Fruit fly (Drosophila melanogaster): Measurements from ENCODE around the gene Naa60.

Naa60 gene

DNA sequence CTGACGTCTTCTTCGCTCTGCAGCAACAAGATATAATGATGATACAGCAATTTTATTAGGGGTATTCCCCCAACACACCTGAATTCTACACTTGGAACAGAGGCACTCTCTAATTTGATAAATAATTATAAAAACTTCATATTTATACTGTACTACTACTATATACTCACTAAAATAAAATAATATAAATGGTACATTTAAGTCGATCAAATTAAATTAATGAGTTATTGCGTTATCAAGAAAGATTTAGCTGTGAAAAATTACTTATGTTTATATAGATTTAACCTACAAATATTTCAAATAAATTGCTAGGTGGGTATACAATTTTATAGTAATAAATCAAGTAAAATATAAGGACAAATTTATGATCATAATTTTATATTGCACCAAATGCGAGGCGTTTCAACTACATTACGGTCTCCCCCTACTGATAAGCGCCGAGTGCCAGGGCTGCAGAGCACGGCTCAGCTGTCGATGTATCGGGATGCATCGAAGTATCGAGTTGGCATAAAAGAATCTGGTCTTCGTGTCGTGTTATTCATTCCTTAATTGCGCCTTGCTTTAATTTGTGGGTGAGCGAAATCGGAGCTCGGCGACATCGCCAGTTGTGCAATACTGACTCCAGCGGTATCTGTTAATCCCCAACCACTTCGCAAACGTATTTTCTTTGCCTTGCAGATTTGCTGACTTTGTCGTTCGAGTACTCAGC lies 12.7 kb upstream of the Naa60 start, which contains the start of gene vsg (continued):
- peak; percentile 50 for TF ChIP-seq CG14441 (GFP tag; IDR thresholded peaks at IDR 0.05)
- TF ChIP-seq toy (GFP tag; IDR thresholded peaks at IDR 0.05) = peak; percentile 60; the same call in 1 of the 2 replicates
- TF ChIP-seq Mad (GFP tag; optimal IDR thresholded peaks at IDR 0.05) = peak; percentile 8
- no peak for TF ChIP-seq CG43689 (GFP tag; IDR thresholded peaks at IDR 0.05)
- TF ChIP-seq kni (GFP tag; optimal IDR thresholded peaks at IDR 0.05) = no peak
- peak; percentile 36 for TF ChIP-seq CG2202 (tag; optimal IDR thresholded peaks at IDR 0.05)
- no peak for TF ChIP-seq pan (optimal IDR thresholded peaks at IDR 0.05)
- peak in 1 of 2 experiments; percentile 57 for TF ChIP-seq pan (GFP tag; optimal IDR thresholded peaks at IDR 0.05 in 1 of 2, IDR thresholded peaks at IDR 0.05 in 1 of 2)
- TF ChIP-seq Gsc (GFP tag; IDR thresholded peaks at IDR 0.05) = no peak
- peak; percentile 42; the same call in 1 of the 3 replicates for TF ChIP-seq Optix (GFP tag; IDR thresholded peaks at IDR 0.05)
- peak; percentile 38 for TF ChIP-seq maf-S (GFP tag; optimal IDR thresholded peaks at IDR 0.05)
- TF ChIP-seq H2.0 (GFP tag; IDR thresholded peaks at IDR 0.05) = peak; percentile 42
- TF ChIP-seq en (GFP tag; optimal IDR thresholded peaks at IDR 0.05) = no peak
- peak; percentile 91 for TF ChIP-seq sug (tag; optimal IDR thresholded peaks at IDR 0.05)
- TF ChIP-seq org-1 (GFP tag; optimal IDR thresholded peaks at IDR 0.05) = peak; percentile 39
- peak; percentile 90 for TF ChIP-seq wek (GFP tag; optimal IDR thresholded peaks at IDR 0.05)
- TF ChIP-seq fd96Cb (tag; optimal IDR thresholded peaks at IDR 0.05) = peak; percentile 80
- TF ChIP-seq Dref (GFP tag; IDR thresholded peaks at IDR 0.05) = peak; percentile 79
- TF ChIP-seq Usf (GFP tag; optimal IDR thresholded peaks at IDR 0.05) = peak; percentile 69
- TF ChIP-seq tx (GFP tag; optimal IDR thresholded peaks at IDR 0.05) = peak; percentile 6
- TF ChIP-seq bowl (GFP tag; IDR thresholded peaks at IDR 0.05) = no peak
- TF ChIP-seq CG10979 (tag; optimal IDR thresholded peaks at IDR 0.05) = peak; percentile 78
- TF ChIP-seq CG3847 (GFP tag; IDR thresholded peaks at IDR 0.05) = peak; percentile 62
- TF ChIP-seq CG2875 (GFP tag; optimal IDR thresholded peaks at IDR 0.05) = peak; percentile 51
- peak; percentile 60 for TF ChIP-seq Dip3 (GFP tag; optimal IDR thresholded peaks at IDR 0.05)
- TF ChIP-seq CG7556 (GFP tag; optimal IDR thresholded peaks at IDR 0.05) = peak; percentile 79
- TF ChIP-seq knrl (GFP tag; IDR thresholded peaks at IDR 0.05; ENCODE audit: partially characterized antibody) = peak; percentile 85
- peak; percentile 60 for TF ChIP-seq CG10654 (GFP tag; optimal IDR thresholded peaks at IDR 0.05)
- peak; percentile 50; the same call in 1 of the 2 replicates for TF ChIP-seq wor (GFP tag; IDR thresholded peaks at IDR 0.05)
- TF ChIP-seq MBD-R2 (GFP tag; IDR thresholded peaks at IDR 0.05) = no peak; the same call in 1 of the 2 replicates
- no peak for TF ChIP-seq jing (GFP tag; optimal IDR thresholded peaks at IDR 0.05)
- peak; percentile 60; the same call in 1 of the 2 replicates for TF ChIP-seq CG10366 (GFP tag; IDR thresholded peaks at IDR 0.05)
- TF ChIP-seq CG8478 (optimal IDR thresholded peaks at IDR 0.05) = no peak
- 0 out of 2 replicates have a peak, but pooled peaks have one; percentile 22 for TF ChIP-seq CG11696 (GFP tag; IDR thresholded peaks at IDR 0.05)
- peak; percentile 9; the same call in 1 of the 2 replicates for TF ChIP-seq CG8765 (GFP tag; IDR thresholded peaks at IDR 0.05)
- TF ChIP-seq CG10462 (GFP tag; optimal IDR thresholded peaks at IDR 0.05) = peak; percentile 63
- TF ChIP-seq CG16863 (GFP tag; optimal IDR thresholded peaks at IDR 0.05) = peak; percentile 74
- peak; percentile 86 for TF ChIP-seq Ssrp (tag; optimal IDR thresholded peaks at IDR 0.05)
- no peak for TF ChIP-seq prd (optimal IDR thresholded peaks at IDR 0.05)
- peak; percentile 79 for TF ChIP-seq prd (GFP tag; IDR thresholded peaks at IDR 0.05)
- TF ChIP-seq CG12104 (GFP tag; optimal IDR thresholded peaks at IDR 0.05) = peak; percentile 85
- TF ChIP-seq Scr (GFP tag; IDR thresholded peaks at IDR 0.05; ENCODE audit: partially characterized antibody) = peak; percentile 83
- TF ChIP-seq CG12744 (GFP tag; optimal IDR thresholded peaks at IDR 0.05) = peak; percentile 2
- TF ChIP-seq Dll (GFP tag; IDR thresholded peaks at IDR 0.05; ENCODE audit: partially characterized antibody) = peak; percentile 78
- no peak for TF ChIP-seq sc (optimal IDR thresholded peaks at IDR 0.05)
- TF ChIP-seq sc (GFP tag; optimal IDR thresholded peaks at IDR 0.05) = peak; percentile 70
- peak; percentile 43 for TF ChIP-seq al (GFP tag; IDR thresholded peaks at IDR 0.05)
- TF ChIP-seq fru (optimal IDR thresholded peaks at IDR 0.05) = no peak
- TF ChIP-seq tup (GFP tag; optimal IDR thresholded peaks at IDR 0.05) = no peak
- TF ChIP-seq CG7839 (tag; optimal IDR thresholded peaks at IDR 0.05) = peak; percentile 88
- peak; percentile 59; the same call in 2 of the 3 replicates for TF ChIP-seq H15 (GFP tag; IDR thresholded peaks at IDR 0.05)
